Worm (Caenorhabditis elegans): ENCODE measurements around the gene F57G9.7.

ce11 chrII:12397656-12398055 is at the start of gene F57G9.7:
- no peak for TF ChIP-seq klf-2 (GFP tag; conservative IDR thresholded peaks at IDR 0.05)
- TF ChIP-seq flt-1 (GFP tag; IDR thresholded peaks at IDR 0.05) = no peak
- TF ChIP-seq ztf-23 (GFP tag; IDR thresholded peaks at IDR 0.05) = no peak

Measured in whole organism, midembryonic.